Fruit fly (Drosophila melanogaster) whole organism, embryonic: ENCODE results near the gene eIF4H2.

Experiments used
- Blimp-1 ChIP-seq: fragments of 200-800 bp; sonication (Bioruptor generic); optimal IDR thresholded peaks from 3 replicates; lab custom pipeline; 2018; ENCODE audit warnings: missing biosample characterization, missing genetic modification characterization, mild to moderate bottlenecking, moderate library complexity, missing genetic modification reagents
- CG10267 ChIP-seq: fragments of 200-800 bp; sonication (Bioruptor generic); optimal IDR thresholded peaks from 2 replicates; lab custom pipeline; 2018; ENCODE audit warnings: missing biosample characterization, mild to moderate bottlenecking, missing genetic modification characterization, moderate library complexity
- CG13424 ChIP-seq: fragments of 200-800 bp; sonication (Bioruptor generic); optimal IDR thresholded peaks from 2 replicates; lab custom pipeline; 2019; ENCODE audit warnings: missing biosample characterization, mild to moderate bottlenecking, missing genetic modification characterization, moderate library complexity
- CG14050 ChIP-seq: fragments of 200-800 bp; sonication (Bioruptor generic); IDR thresholded peaks from 3 replicates; pipeline ENCODE4 v1.3.6; 2022; ENCODE audit warnings: missing biosample characterization, missing genetic modification characterization
- CG15601 ChIP-seq: fragments of 200-800 bp; sonication (Bioruptor generic); optimal IDR thresholded peaks from 3 replicates; lab custom pipeline; 2019; ENCODE audit warnings: missing biosample characterization, mild to moderate bottlenecking, missing genetic modification characterization, moderate library complexity
- CG15696 ChIP-seq: fragments of 200-800 bp; sonication (Bioruptor generic); optimal IDR thresholded peaks from 2 replicates; lab custom pipeline; 2019; ENCODE audit warnings: missing biosample characterization, mild to moderate bottlenecking, missing genetic modification characterization, moderate library complexity
- CG1603 ChIP-seq: fragments of 200-800 bp; sonication (Bioruptor generic); optimal IDR thresholded peaks from 2 replicates; lab custom pipeline; 2019; ENCODE audit warnings: missing biosample characterization, mild to moderate bottlenecking, missing genetic modification characterization, moderate library complexity
- CG17328 ChIP-seq: fragments of 200-800 bp; sonication (Bioruptor generic); IDR thresholded peaks from 2 replicates; pipeline ENCODE4 v1.3.6; 2022; ENCODE audit warnings: missing biosample characterization, missing genetic modification characterization
- CG17361 ChIP-seq: fragments of 200-800 bp; sonication (Bioruptor generic); IDR thresholded peaks from 3 replicates; pipeline ENCODE4 v1.3.6; 2022; ENCODE audit warnings: missing biosample characterization, missing genetic modification characterization
- CG17829 ChIP-seq: fragments of 200-800 bp; optimal IDR thresholded peaks from 2 replicates; lab custom pipeline; 2019; ENCODE audit warnings: missing biosample characterization, mild to moderate bottlenecking, missing genetic modification characterization, moderate library complexity
- CG18262 ChIP-seq: fragments of 200-800 bp; optimal IDR thresholded peaks from 3 replicates; lab custom pipeline; 2019; ENCODE audit warnings: missing biosample characterization, mild to moderate bottlenecking, missing genetic modification characterization, moderate library complexity
- CG2116 ChIP-seq: fragments of 200-800 bp; sonication (Bioruptor generic); optimal IDR thresholded peaks from 3 replicates; lab custom pipeline; 2018; ENCODE audit warnings: missing biosample characterization, mild to moderate bottlenecking, missing genetic modification characterization
- CG2678 ChIP-seq: fragments of 200-800 bp; sonication (Bioruptor generic); optimal IDR thresholded peaks from 3 replicates; lab custom pipeline; 2019; ENCODE audit warnings: missing biosample characterization, mild to moderate bottlenecking, missing genetic modification characterization, moderate library complexity
- CG31441 ChIP-seq: fragments of 200-800 bp; sonication (Bioruptor generic); IDR thresholded peaks from 2 replicates; pipeline ENCODE4 v1.3.6; 2022; ENCODE audit warnings: missing biosample characterization, missing genetic modification characterization
- CG3726 ChIP-seq: fragments of 200-800 bp; sonication (Bioruptor generic); IDR thresholded peaks from 3 replicates; pipeline ENCODE4, ENCODE4 v1.3.6; 2022; ENCODE audit warnings: missing biosample characterization, missing genetic modification characterization
- CG4424 ChIP-seq: fragments of 200-800 bp; sonication (Bioruptor generic); optimal IDR thresholded peaks from 3 replicates; lab custom pipeline; 2016; ENCODE audit warnings: missing biosample characterization, missing genetic modification characterization
- CG4707 ChIP-seq: fragments of 200-800 bp; sonication (Bioruptor generic); optimal IDR thresholded peaks from 2 replicates; lab custom pipeline; 2018; ENCODE audit warnings: missing biosample characterization, mild to moderate bottlenecking, missing genetic modification characterization, moderate library complexity
- CG4730 ChIP-seq: fragments of 200-800 bp; sonication (Bioruptor generic); IDR thresholded peaks from 2 replicates; pipeline ENCODE4 v1.3.6; 2022; ENCODE audit warnings: missing biosample characterization, missing genetic modification characterization
- CG6254 ChIP-seq: fragments of 200-800 bp; sonication (Bioruptor generic); optimal IDR thresholded peaks from 3 replicates; lab custom pipeline; 2017; ENCODE audit warnings: mild to moderate bottlenecking, missing biosample characterization, missing genetic modification reagents, missing genetic modification characterization
- CG6683 ChIP-seq: fragments of 200-800 bp; sonication (Bioruptor generic); optimal IDR thresholded peaks from 2 replicates; lab custom pipeline; 2017; ENCODE audit warnings: missing biosample characterization, mild to moderate bottlenecking, missing genetic modification characterization, missing genetic modification reagents
- CG6689 ChIP-seq: fragments of 200-800 bp; sonication (Bioruptor generic); IDR thresholded peaks from 2 replicates; pipeline ENCODE4 v1.3.6; 2022; ENCODE audit warnings: missing biosample characterization, missing genetic modification characterization
- CG7556 ChIP-seq: fragments of 200-800 bp; sonication (Bioruptor generic); optimal IDR thresholded peaks from 2 replicates; lab custom pipeline; 2017; ENCODE audit warnings: missing biosample characterization, mild to moderate bottlenecking, missing genetic modification characterization
- CG8290 ChIP-seq, 3 experiments: fragments of 200-800 bp; sonication (Bioruptor generic); optimal IDR thresholded peaks; 2 replicates each; lab custom pipeline; 2016 to 2019; ENCODE audit warnings: missing biosample characterization in 3 of 3, missing genetic modification characterization in 3 of 3, mild to moderate bottlenecking in 2 of 3, moderate library complexity in 1 of 3
- CG8388 ChIP-seq: fragments of 200-800 bp; sonication (Bioruptor generic); optimal IDR thresholded peaks from 2 replicates; lab custom pipeline; 2019; ENCODE audit warnings: missing biosample characterization, mild to moderate bottlenecking, missing genetic modification characterization, moderate library complexity
- CG8478 ChIP-seq: fragments of >200 bp; optimal IDR thresholded peaks from 2 replicates; lab custom pipeline; 2018
- CG9727 ChIP-seq: fragments of 200-800 bp; sonication (Bioruptor generic); optimal IDR thresholded peaks from 3 replicates; lab custom pipeline; 2017; ENCODE audit warnings: missing biosample characterization, mild to moderate bottlenecking, missing genetic modification characterization
- CrebB ChIP-seq: fragments of 200-800 bp; sonication (Bioruptor generic); optimal IDR thresholded peaks from 3 replicates; lab custom pipeline; 2018; ENCODE audit warnings: missing biosample characterization, mild to moderate bottlenecking, missing genetic modification characterization
- D ChIP-seq, 2 experiments: fragments of 200-800 bp in 1 of 2; fragments of >200 bp in 1 of 2; sonication (Bioruptor generic) in 1 of 2; optimal IDR thresholded peaks; 2 replicates in 1 of 2; 3 replicates in 1 of 2; lab custom pipeline; 2017; ENCODE audit warnings: mild to moderate bottlenecking in 1 of 2, missing biosample characterization in 1 of 2, missing genetic modification characterization in 1 of 2, missing genetic modification reagents in 1 of 2
- D19A ChIP-seq: fragments of 200-800 bp; optimal IDR thresholded peaks from 3 replicates; lab custom pipeline; 2019; ENCODE audit warnings: missing biosample characterization, mild to moderate bottlenecking, missing genetic modification characterization, moderate library complexity
- Dip3 ChIP-seq: fragments of 200-800 bp; sonication (Bioruptor generic); optimal IDR thresholded peaks from 3 replicates; lab custom pipeline; 2016; ENCODE audit warnings: missing biosample characterization, missing genetic modification characterization
- Drgx ChIP-seq: fragments of 200-800 bp; sonication (Bioruptor generic); IDR thresholded peaks from 2 replicates; pipeline ENCODE4 v1.3.6; 2022; ENCODE audit warnings: missing biosample characterization, missing genetic modification characterization
- Hmx ChIP-seq: fragments of 200-800 bp; sonication (Bioruptor generic); optimal IDR thresholded peaks from 2 replicates; lab custom pipeline; 2016; ENCODE audit warnings: missing biosample characterization, missing genetic modification characterization
- Hr51 ChIP-seq, 2 experiments: fragments of 200-800 bp; sonication (Bioruptor generic); optimal IDR thresholded peaks; 2 replicates in 1 of 2; 3 replicates in 1 of 2; lab custom pipeline; 2016 to 2018; ENCODE audit warnings: missing biosample characterization in 2 of 2, missing genetic modification characterization in 2 of 2, mild to moderate bottlenecking in 1 of 2, moderate library complexity in 1 of 2
- Med ChIP-seq: fragments of 200-800 bp; sonication (Bioruptor generic); peaks from one replicate; lab custom pipeline; 2016; ENCODE audit warnings: missing biosample characterization, missing genetic modification characterization, mild to moderate bottlenecking, inconsistent platforms, moderate library complexity
- Oli ChIP-seq: fragments of 200-800 bp; sonication (Bioruptor generic); optimal IDR thresholded peaks from 2 replicates; lab custom pipeline; 2018; ENCODE audit warnings: missing biosample characterization, mild to moderate bottlenecking, missing genetic modification characterization, moderate library complexity
- bcd ChIP-seq: fragments of 200-800 bp; sonication (Bioruptor generic); optimal IDR thresholded peaks from 2 replicates; lab custom pipeline; 2017; ENCODE audit warnings: missing biosample characterization, mild to moderate bottlenecking, missing genetic modification characterization
- caup ChIP-seq: fragments of 200-800 bp; sonication (Bioruptor generic); optimal IDR thresholded peaks from 3 replicates; lab custom pipeline; 2017; ENCODE audit warnings: missing biosample characterization, mild to moderate bottlenecking, missing genetic modification characterization, moderate library complexity; ENCODE audit not compliant: severe bottlenecking
- dan ChIP-seq: fragments of 200-800 bp; sonication (Bioruptor generic); IDR thresholded peaks from 2 replicates; pipeline ENCODE4 v1.3.6; 2022; ENCODE audit warnings: missing biosample characterization, missing genetic modification characterization
- dmrt99B ChIP-seq: fragments of 200-800 bp; sonication (Bioruptor generic); optimal IDR thresholded peaks from 2 replicates; lab custom pipeline; 2018; ENCODE audit warnings: missing biosample characterization, mild to moderate bottlenecking, missing genetic modification characterization, moderate library complexity
- fd96Cb ChIP-seq: fragments of 200-800 bp; sonication (Bioruptor generic); optimal IDR thresholded peaks from 2 replicates; lab custom pipeline; 2018; ENCODE audit warnings: missing biosample characterization, mild to moderate bottlenecking, missing genetic modification characterization, moderate library complexity
- hbn ChIP-seq: fragments of 200-800 bp; sonication (Bioruptor generic); IDR thresholded peaks from 2 replicates; pipeline ENCODE4 v1.3.6; 2022; ENCODE audit warnings: missing biosample characterization, missing genetic modification characterization; ENCODE audit not compliant: partially characterized antibody
- kay ChIP-seq: fragments of 200-800 bp; sonication (Bioruptor generic); optimal IDR thresholded peaks from 2 replicates; lab custom pipeline; 2016; ENCODE audit warnings: missing biosample characterization, missing genetic modification characterization
- lab ChIP-seq: fragments of 200-800 bp; sonication (Bioruptor generic); optimal IDR thresholded peaks from 3 replicates; lab custom pipeline; 2017; ENCODE audit warnings: missing biosample characterization, missing genetic modification characterization, mild to moderate bottlenecking, moderate library complexity, missing genetic modification reagents
- nerfin-1 ChIP-seq: fragments of 200-800 bp; sonication (Bioruptor generic); optimal IDR thresholded peaks from 3 replicates; lab custom pipeline; 2019; ENCODE audit warnings: missing biosample characterization, mild to moderate bottlenecking, missing genetic modification characterization, moderate library complexity
- sim ChIP-seq: fragments of 200-800 bp; sonication (Bioruptor generic); IDR thresholded peaks from 2 replicates; pipeline ENCODE4 v1.3.6; 2022; ENCODE audit warnings: missing biosample characterization, missing genetic modification characterization
- trem ChIP-seq: fragments of 200-800 bp; optimal IDR thresholded peaks from 3 replicates; lab custom pipeline; 2019; ENCODE audit warnings: missing biosample characterization, mild to moderate bottlenecking, missing genetic modification characterization, moderate library complexity
- tx ChIP-seq: fragments of 200-800 bp; sonication (Bioruptor generic); optimal IDR thresholded peaks from 2 replicates; lab custom pipeline; 2016; ENCODE audit warnings: missing biosample characterization, missing genetic modification characterization
- unpg ChIP-seq: fragments of 200-800 bp; sonication (Bioruptor generic); optimal IDR thresholded peaks from 3 replicates; lab custom pipeline; 2018; ENCODE audit warnings: missing biosample characterization, mild to moderate bottlenecking, missing genetic modification characterization, moderate library complexity
- wor ChIP-seq: fragments of 200-800 bp; sonication (Bioruptor generic); IDR thresholded peaks from 2 replicates; pipeline ENCODE4 v1.3.6; 2022; ENCODE audit warnings: missing biosample characterization, missing genetic modification characterization

eIF4H2 gene

dm6 chr3R:30733081-30733480, 7.2 kb downstream of the eIF4H2 start (continued):
- TF ChIP-seq caup (GFP tag; lab: Kevin White, UChicago) = no peak
- peak; percentile 70 for TF ChIP-seq CG18262
- TF ChIP-seq CG9727 (GFP tag; lab: Kevin White, UChicago) = peak; percentile 22
- TF ChIP-seq CG14050 (GFP tag; lab: Robert Waterston, UW) = no peak
- TF ChIP-seq CG6683 = no peak
- TF ChIP-seq CG31441 (GFP tag; lab: Robert Waterston, UW) = peak; percentile 56
- TF ChIP-seq lab (GFP tag; lab: Kevin White, UChicago) = peak; percentile 18
- TF ChIP-seq trem = peak; percentile 43
- TF ChIP-seq tx (GFP tag; lab: Kevin White, UChicago) = no peak
- peak; percentile 50; the same call in 2 of the 3 replicates for TF ChIP-seq CG17361 (GFP tag; lab: Robert Waterston, UW)
- TF ChIP-seq bcd (GFP tag; lab: Kevin White, UChicago) = no peak
- peak; percentile 38 for TF ChIP-seq unpg (GFP tag; lab: Kevin White, UChicago)
- peak; percentile 24 for TF ChIP-seq CG6254
- peak; percentile 26 for TF ChIP-seq dmrt99B (tag; lab: Kevin White, UChicago)
- TF ChIP-seq CG1603 (tag; lab: Kevin White, UChicago) = peak; percentile 2
- peak; percentile 37 for TF ChIP-seq D19A (tag; lab: Kevin White, UChicago)
- TF ChIP-seq fd96Cb = peak; percentile 50
- TF ChIP-seq CG10267 (tag; lab: Kevin White, UChicago) = peak; percentile 56
- 0 out of 2 replicates have a peak, but pooled peaks have one; percentile 35 for TF ChIP-seq CG17328 (GFP tag; lab: Robert Waterston, UW)
- TF ChIP-seq CG2116 (GFP tag; lab: Kevin White, UChicago) = no peak
- TF ChIP-seq CG8290 (GFP tag; optimal IDR thresholded peaks at IDR 0.05; lab: Kevin White, UChicago) = no peak
- TF ChIP-seq CG8290 (tag; optimal IDR thresholded peaks at IDR 0.05; lab: Kevin White, UChicago) = no peak
- TF ChIP-seq D (optimal IDR thresholded peaks at IDR 0.05; lab: Kevin White, UChicago) = no peak
- peak; percentile 4 for TF ChIP-seq D (GFP tag; optimal IDR thresholded peaks at IDR 0.05; lab: Kevin White, UChicago)
- TF ChIP-seq Hr51 (GFP tag; optimal IDR thresholded peaks at IDR 0.05; lab: Kevin White, UChicago) = peak in 1 of 2 experiments; percentile 25
- no peak for TF ChIP-seq kay
- TF ChIP-seq CG7556 (GFP tag; lab: Kevin White, UChicago) = peak; percentile 39
- peak; percentile 44 for TF ChIP-seq CG8388 (GFP tag; lab: Kevin White, UChicago)
- peak; percentile 22 for TF ChIP-seq CG15601 (tag; lab: Kevin White, UChicago)
- peak; percentile 14 for TF ChIP-seq Med (GFP tag; lab: Kevin White, UChicago)
- no peak for TF ChIP-seq dan (GFP tag; lab: Robert Waterston, UW)
- TF ChIP-seq CG8478 (lab: Kevin White, UChicago) = no peak
- no peak for TF ChIP-seq CG4730
- peak; percentile 19 for TF ChIP-seq Oli (tag; lab: Kevin White, UChicago)
- no peak for TF ChIP-seq Dip3 (GFP tag; lab: Kevin White, UChicago)
- peak; percentile 33 for TF ChIP-seq CG17829
- TF ChIP-seq sim (GFP tag; lab: Robert Waterston, UW) = no peak
- TF ChIP-seq Blimp-1 (GFP tag; lab: Kevin White, UChicago) = peak; percentile 61
- TF ChIP-seq CG6689 (GFP tag; lab: Robert Waterston, UW) = peak; percentile 24; the same call in 1 of the 2 replicates
- TF ChIP-seq CG2678 (tag; lab: Kevin White, UChicago) = peak; percentile 42
- TF ChIP-seq hbn (GFP tag; lab: Robert Waterston, UW) = no peak
- TF ChIP-seq Drgx (GFP tag; lab: Robert Waterston, UW) = no peak
- no peak for TF ChIP-seq CG3726 (GFP tag; lab: Robert Waterston, UW)
- TF ChIP-seq CrebB (tag; lab: Kevin White, UChicago) = no peak
- TF ChIP-seq CG4424 (GFP tag; lab: Kevin White, UChicago) = peak; percentile 6
- TF ChIP-seq Hmx (GFP tag; lab: Kevin White, UChicago) = no peak
- peak; percentile 14 for TF ChIP-seq CG13424 (tag; lab: Kevin White, UChicago)
- peak; percentile 65 for TF ChIP-seq nerfin-1
- TF ChIP-seq wor (GFP tag; lab: Robert Waterston, UW) = no peak
- no peak for TF ChIP-seq CG4707 (GFP tag; lab: Kevin White, UChicago)
- peak; percentile 30 for TF ChIP-seq CG15696 (tag; lab: Kevin White, UChicago)
